Worm (Caenorhabditis elegans) whole organism, late embryonic: ENCODE measurements around the gene sri-69.

Source experiments
- ahr-1 ChIP-seq: sonication (generic microtip); optimal IDR thresholded peaks from 2 replicates; lab custom pipeline; 2016; ENCODE audit warnings: missing genetic modification characterization, missing compliant biosample characterization
- nhr-11 ChIP-seq: fragments of 150-350 bp; optimal IDR thresholded peaks from 2 replicates; lab custom pipeline; 2014; ENCODE audit warnings: missing biosample characterization, missing genetic modification characterization
- ref-2 ChIP-seq: sonication (generic microtip); optimal IDR thresholded peaks from 2 replicates; lab custom pipeline; 2016; ENCODE audit warnings: missing genetic modification characterization, missing compliant biosample characterization
- rnt-1 ChIP-seq: sonication (generic microtip); optimal IDR thresholded peaks from 2 replicates; lab custom pipeline; 2016; ENCODE audit warnings: missing genetic modification characterization, missing compliant biosample characterization
- tbx-2 ChIP-seq: sonication (generic microtip); optimal IDR thresholded peaks from 2 replicates; lab custom pipeline; 2016; ENCODE audit warnings: missing genetic modification characterization, missing compliant biosample characterization

- TF ChIP-seq tbx-2 (tag; lab: Kevin White, UChicago) (no peak), ref-2 (no peak), rnt-1 (tag; lab: Kevin White, UChicago) (no peak), nhr-11 (tag; lab: Kevin White, UChicago) (no peak), ahr-1 (tag; lab: Kevin White, UChicago) (no peak)
These were observed 1.3 kb upstream of the sri-69 start, which contains the start of the genes clc-12 and clec-240 for ce11 chrV:17009342-17010064.
